Worm (Caenorhabditis elegans) whole organism, young adult: ENCODE results near the gene T23E1.1.
A peak's percentile ranks its signal among the peaks of the same experiment; 100 is the strongest.

Experiments used
- B0261.1 ChIP-seq: sonication (generic microtip); optimal IDR thresholded peaks from 2 replicates; lab custom pipeline; 2016; ENCODE audit warnings: mild to moderate bottlenecking, missing genetic modification characterization, moderate library complexity, missing compliant biosample characterization
- C17E4.6 ChIP-seq: fragments of 200-800 bp; sonication (Bioruptor generic); IDR thresholded peaks from 2 replicates; pipeline ENCODE4 v1.3.6; 2022; ENCODE audit warnings: missing genetic modification reagents, missing genetic modification characterization, missing compliant biosample characterization
- F22D6.2 ChIP-seq: sonication (generic microtip); optimal IDR thresholded peaks from 2 replicates; lab custom pipeline; 2016; ENCODE audit warnings: mild to moderate bottlenecking, missing genetic modification characterization, missing compliant biosample characterization
- F33H1.4 ChIP-seq: fragments of 200-800 bp; sonication (Bioruptor generic); IDR thresholded peaks from 2 replicates; pipeline ENCODE4 v1.3.6; 2022; ENCODE audit warnings: missing genetic modification reagents, missing genetic modification characterization, missing compliant biosample characterization
- F49E8.2 ChIP-seq: sonication (generic microtip); optimal IDR thresholded peaks from 3 replicates; lab custom pipeline; 2017; ENCODE audit warnings: missing genetic modification characterization, mild to moderate bottlenecking, missing compliant biosample characterization, antibody characterized with exemption, moderate library complexity; ENCODE audit not compliant: insufficient read depth
- F55B11.4 ChIP-seq: sonication (generic microtip); optimal IDR thresholded peaks from 2 replicates; lab custom pipeline; 2016; ENCODE audit warnings: missing compliant biosample characterization, missing genetic modification characterization, borderline replicate concordance; ENCODE audit not compliant: insufficient read depth
- T26A5.8 ChIP-seq: sonication (generic microtip); optimal IDR thresholded peaks from 2 replicates; lab custom pipeline; 2016; ENCODE audit warnings: missing genetic modification characterization, missing compliant biosample characterization
- Y53F4B.3 ChIP-seq: fragments of 200-800 bp; sonication (Bioruptor generic); IDR thresholded peaks from 2 replicates; pipeline ENCODE4 v1.3.6; 2022; ENCODE audit warnings: missing genetic modification reagents, missing genetic modification characterization, missing compliant biosample characterization
- Y56A3A.18 ChIP-seq: fragments of 200-800 bp; sonication (Bioruptor generic); IDR thresholded peaks from 2 replicates; pipeline ENCODE4 v1.3.6; 2022; ENCODE audit warnings: missing genetic modification reagents, missing genetic modification characterization, missing compliant biosample characterization
- Y67H2A.10 ChIP-seq: fragments of 200-800 bp; sonication (Bioruptor generic); conservative IDR thresholded peaks from 2 replicates; pipeline ENCODE4 v1.3.6; 2022; ENCODE audit warnings: missing genetic modification reagents, missing genetic modification characterization, missing compliant biosample characterization
- Y79H2A.3 ChIP-seq: fragments of 200-800 bp; sonication (Bioruptor generic); conservative IDR thresholded peaks from 2 replicates; pipeline ENCODE4 v1.3.6; 2022; ENCODE audit warnings: missing genetic modification reagents, missing genetic modification characterization, missing compliant biosample characterization
- ama-1 ChIP-seq, 3 experiments: fragments of 150-350 bp in 1 of 3; sonication (generic microtip) in 2 of 3; optimal IDR thresholded peaks; 2 replicates each; lab custom pipeline; 2014 to 2018; ENCODE audit warnings: missing biosample characterization in 2 of 3, missing genetic modification characterization in 2 of 3, missing genetic modification reagents in 2 of 3
- aptf-3 ChIP-seq: fragments of 200-800 bp; sonication (Bioruptor generic); IDR thresholded peaks from 2 replicates; pipeline ENCODE4 v1.3.6; 2022; ENCODE audit warnings: missing genetic modification characterization, missing compliant biosample characterization
- attf-6 ChIP-seq: fragments of 200-800 bp; sonication (Bioruptor generic); IDR thresholded peaks from 2 replicates; pipeline ENCODE4 v1.3.6; 2022; ENCODE audit warnings: missing genetic modification reagents, missing genetic modification characterization, missing compliant biosample characterization
- bed-1 ChIP-seq: fragments of 200-800 bp; sonication (Bioruptor generic); IDR thresholded peaks from 2 replicates; pipeline ENCODE4 v1.3.6; 2022; ENCODE audit warnings: missing genetic modification reagents, missing genetic modification characterization, missing compliant biosample characterization
- ceh-100 ChIP-seq: fragments of 200-800 bp; sonication (Bioruptor generic); IDR thresholded peaks from 2 replicates; pipeline ENCODE4 v1.3.6; 2022; ENCODE audit warnings: missing genetic modification reagents, missing genetic modification characterization, missing compliant biosample characterization
- ceh-40 ChIP-seq: fragments of 200-800 bp; sonication (Bioruptor generic); IDR thresholded peaks from 2 replicates; pipeline ENCODE4 v1.3.6; 2022; ENCODE audit warnings: missing genetic modification characterization, missing compliant biosample characterization
- ceh-79 ChIP-seq: sonication (generic microtip); optimal IDR thresholded peaks from 2 replicates; lab custom pipeline; 2017; ENCODE audit warnings: mild to moderate bottlenecking, missing genetic modification characterization, missing compliant biosample characterization
- ceh-91 ChIP-seq: fragments of 200-800 bp; sonication (Bioruptor generic); IDR thresholded peaks from 2 replicates; pipeline ENCODE4 v1.3.6; 2022; ENCODE audit warnings: missing genetic modification reagents, missing genetic modification characterization, missing compliant biosample characterization
- die-1 ChIP-seq: sonication (generic microtip); optimal IDR thresholded peaks from 2 replicates; lab custom pipeline; 2016; ENCODE audit warnings: missing genotype, mild to moderate bottlenecking, missing genetic modification characterization, missing compliant biosample characterization
- ets-4 ChIP-seq: fragments of 200-800 bp; sonication (Bioruptor generic); optimal IDR thresholded peaks from 2 replicates; lab custom pipeline; 2018; ENCODE audit warnings: mild to moderate bottlenecking, missing genetic modification characterization, missing compliant biosample characterization
- fkh-3 ChIP-seq: sonication (generic microtip); optimal IDR thresholded peaks from 2 replicates; lab custom pipeline; 2016; ENCODE audit warnings: mild to moderate bottlenecking, missing genetic modification characterization, missing compliant biosample characterization
- lin-40 ChIP-seq: sonication (generic microtip); optimal IDR thresholded peaks from 2 replicates; lab custom pipeline; 2016; ENCODE audit warnings: missing genetic modification characterization, mild to moderate bottlenecking, missing compliant biosample characterization, missing genotype, missing genetic modification reagents
- madf-10 ChIP-seq: sonication (generic microtip); optimal IDR thresholded peaks from 2 replicates; lab custom pipeline; 2016; ENCODE audit warnings: mild to moderate bottlenecking, missing genetic modification characterization, missing compliant biosample characterization
- madf-6 ChIP-seq: fragments of 200-800 bp; sonication (Bioruptor generic); IDR thresholded peaks from 2 replicates; pipeline ENCODE4 v1.3.6; 2022; ENCODE audit warnings: missing genetic modification reagents, missing genetic modification characterization, missing compliant biosample characterization
- madf-8 ChIP-seq: fragments of 200-800 bp; sonication (Bioruptor generic); conservative IDR thresholded peaks from 2 replicates; pipeline ENCODE4 v1.3.6; 2022; ENCODE audit warnings: missing genetic modification reagents, missing genetic modification characterization, missing compliant biosample characterization
- mcd-1 ChIP-seq: fragments of 200-800 bp; sonication (Bioruptor generic); IDR thresholded peaks from 2 replicates; pipeline ENCODE4 v1.3.6; 2022; ENCODE audit warnings: missing genetic modification reagents, missing genetic modification characterization, missing compliant biosample characterization
- nfya-1 ChIP-seq: sonication (generic microtip); optimal IDR thresholded peaks from 2 replicates; lab custom pipeline; 2017; ENCODE audit warnings: antibody characterized with exemption, missing compliant biosample characterization, missing genetic modification characterization, borderline replicate concordance; ENCODE audit not compliant: insufficient read depth
- nfya-2 ChIP-seq: fragments of 200-800 bp; sonication (Bioruptor generic); IDR thresholded peaks from 2 replicates; pipeline ENCODE4 v1.3.6; 2022; ENCODE audit warnings: missing genetic modification reagents, missing genetic modification characterization, missing compliant biosample characterization
- nhr-179 ChIP-seq: sonication (generic microtip); optimal IDR thresholded peaks from 2 replicates; lab custom pipeline; 2016; ENCODE audit warnings: mild to moderate bottlenecking, missing genetic modification characterization, missing compliant biosample characterization
- pbrm-1 ChIP-seq: fragments of 200-800 bp; sonication (Bioruptor generic); IDR thresholded peaks from 2 replicates; pipeline ENCODE4 v1.3.6; 2022; ENCODE audit warnings: missing genetic modification reagents, missing genetic modification characterization, missing compliant biosample characterization
- snpc-1.1 ChIP-seq: sonication (generic microtip); optimal IDR thresholded peaks from 2 replicates; lab custom pipeline; 2017; ENCODE audit warnings: missing genetic modification characterization, mild to moderate bottlenecking, missing compliant biosample characterization, antibody characterized with exemption, moderate library complexity, missing genotype, missing genetic modification reagents; ENCODE audit not compliant: insufficient read depth
- tbx-9 ChIP-seq: sonication (generic microtip); optimal IDR thresholded peaks from 2 replicates; lab custom pipeline; 2016; ENCODE audit warnings: borderline replicate concordance, missing genetic modification characterization, inconsistent platforms, missing compliant biosample characterization
- tlf-1 ChIP-seq: fragments of 200-800 bp; sonication (Bioruptor generic); optimal IDR thresholded peaks from 2 replicates; lab custom pipeline; 2018; ENCODE audit warnings: mild to moderate bottlenecking, missing genetic modification characterization, missing compliant biosample characterization
- unc-130 ChIP-seq: sonication (generic microtip); optimal IDR thresholded peaks from 2 replicates; lab custom pipeline; 2016; ENCODE audit warnings: missing genetic modification reagents, missing genetic modification characterization, missing compliant biosample characterization
- zfh-2 ChIP-seq: fragments of 200-800 bp; sonication (Bioruptor generic); conservative IDR thresholded peaks from 2 replicates; pipeline ENCODE4 v1.3.6; 2022; ENCODE audit warnings: missing genetic modification reagents, missing genetic modification characterization, missing compliant biosample characterization
- ztf-18 ChIP-seq: sonication (generic microtip); optimal IDR thresholded peaks from 2 replicates; lab custom pipeline; 2016; ENCODE audit warnings: missing genotype, mild to moderate bottlenecking, missing genetic modification characterization, missing compliant biosample characterization
- ztf-22 ChIP-seq: fragments of 200-800 bp; sonication (Bioruptor generic); optimal IDR thresholded peaks from 2 replicates; lab custom pipeline; 2018; ENCODE audit warnings: mild to moderate bottlenecking, missing genetic modification characterization, moderate library complexity, missing compliant biosample characterization

The T23E1.1 gene

DNA sequence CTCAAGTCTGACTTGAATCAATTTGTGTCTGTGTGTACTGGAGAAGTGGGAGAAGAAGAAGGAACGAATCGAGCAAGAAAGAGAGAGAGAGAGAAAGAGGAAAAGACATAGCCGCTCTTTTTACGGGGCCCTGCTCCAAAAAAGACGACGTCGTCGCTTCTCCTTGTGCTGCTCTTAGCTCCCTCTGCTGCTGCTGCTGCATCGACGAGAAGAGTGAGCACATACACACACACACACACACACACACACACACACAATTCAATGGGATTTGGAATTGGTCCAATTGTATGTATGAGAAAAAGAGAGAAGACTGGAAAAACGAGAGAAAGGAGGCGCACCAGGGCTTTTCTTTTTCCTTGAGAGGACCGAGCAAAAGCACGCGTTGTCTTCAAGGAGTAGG, 16.2 kb upstream of the T23E1.1 start (continued):
- no peak for TF ChIP-seq unc-130 (GFP tag; lab: Kevin White, UChicago)
- no peak for TF ChIP-seq F33H1.4
- no peak for TF ChIP-seq die-1 (tag; lab: Kevin White, UChicago)
- TF ChIP-seq T26A5.8 (tag; lab: Kevin White, UChicago) = no peak
- TF ChIP-seq C17E4.6 (GFP tag; lab: Robert Waterston, UW) = no peak
- TF ChIP-seq fkh-3 = no peak
- TF ChIP-seq ceh-100 (GFP tag; lab: Robert Waterston, UW) = no peak
- TF ChIP-seq ceh-91 = no peak
- no peak for TF ChIP-seq Y56A3A.18 (GFP tag; lab: Robert Waterston, UW)
- TF ChIP-seq pbrm-1 (GFP tag; lab: Robert Waterston, UW) = peak; percentile 33; the same call in 1 of the 2 replicates
- TF ChIP-seq Y79H2A.3 (GFP tag; lab: Robert Waterston, UW) = no peak
- no peak for TF ChIP-seq Y53F4B.3 (GFP tag; lab: Robert Waterston, UW)
- no peak for TF ChIP-seq B0261.1 (tag; lab: Kevin White, UChicago)
- TF ChIP-seq ceh-79 (tag; lab: Kevin White, UChicago) = no peak
- TF ChIP-seq ztf-22 (GFP tag; lab: Kevin White, UChicago) = no peak
- no peak for TF ChIP-seq ztf-18 (tag; lab: Kevin White, UChicago)
- TF ChIP-seq snpc-1.1 (tag; lab: Kevin White, UChicago) = no peak
- no peak for TF ChIP-seq nhr-179 (tag; lab: Kevin White, UChicago)
- TF ChIP-seq nfya-1 (tag; lab: Kevin White, UChicago) = no peak
- peak; percentile 12 for TF ChIP-seq madf-10 (tag; lab: Kevin White, UChicago)
- no peak for TF ChIP-seq nfya-2 (GFP tag; lab: Robert Waterston, UW)
- TF ChIP-seq ets-4 = no peak
- no peak for TF ChIP-seq F49E8.2 (tag; lab: Kevin White, UChicago)
- peak; percentile 33 for TF ChIP-seq lin-40 (tag; lab: Kevin White, UChicago)
- no peak for TF ChIP-seq attf-6 (GFP tag; lab: Robert Waterston, UW)
- TF ChIP-seq tlf-1 (GFP tag; lab: Kevin White, UChicago) = no peak
- TF ChIP-seq zfh-2 = peak; percentile 90
- TF ChIP-seq madf-6 (GFP tag; lab: Robert Waterston, UW) = no peak
- TF ChIP-seq Y67H2A.10 (GFP tag; lab: Robert Waterston, UW) = no peak
- no peak for TF ChIP-seq ceh-40 (GFP tag; lab: Robert Waterston, UW)
- no peak for TF ChIP-seq bed-1 (GFP tag; lab: Robert Waterston, UW)
- no peak for TF ChIP-seq tbx-9 (tag; lab: Kevin White, UChicago)
- TF ChIP-seq F55B11.4 (tag; lab: Kevin White, UChicago) = no peak
- TF ChIP-seq aptf-3 (GFP tag; lab: Robert Waterston, UW) = no peak

DNA sequence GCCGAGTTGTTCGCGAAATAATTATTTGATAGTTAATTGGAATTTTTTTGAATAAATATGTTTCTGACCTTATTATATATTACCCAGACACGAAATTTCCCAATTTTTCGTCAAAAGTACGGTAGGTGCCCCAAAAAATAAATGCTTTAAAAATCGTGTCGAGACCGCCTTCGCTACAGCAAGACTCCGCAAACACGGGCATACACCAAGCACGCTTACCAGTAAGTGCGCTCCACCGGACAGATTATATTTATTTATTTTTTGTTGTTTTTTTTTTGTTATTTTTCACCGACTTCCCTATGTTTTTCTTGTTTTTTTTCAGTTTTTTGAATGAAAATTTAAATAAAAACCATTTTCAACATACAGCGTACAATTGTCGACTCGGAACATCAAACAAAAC, 14.7 kb upstream of the T23E1.1 start:
- TF ChIP-seq ama-1 (optimal IDR thresholded peaks at IDR 0.05; lab: Kevin White, UChicago) (no peak), ama-1 (GFP tag; optimal IDR thresholded peaks at IDR 0.05; lab: Kevin White, UChicago) (no peak), mcd-1 (peak; percentile 50), F33H1.4 (peak; percentile 15; the same call in 1 of the 2 replicates), tlf-1 (GFP tag; lab: Kevin White, UChicago) (no peak), madf-8 (no peak), F22D6.2 (tag; lab: Kevin White, UChicago) (no peak)
